Fruit fly (Drosophila melanogaster) whole organism, wandering third instar larva: ENCODE measurements around the gene CG3301.

Experiments
- CrebA ChIP-seq: fragments of 200-800 bp; sonication (Bioruptor generic); optimal IDR thresholded peaks from 2 replicates; lab custom pipeline; 2016; ENCODE audit warnings: missing biosample characterization, mild to moderate bottlenecking, missing genetic modification characterization, borderline replicate concordance
- HLH106 ChIP-seq: fragments of 200-800 bp; optimal IDR thresholded peaks from 3 replicates; lab custom pipeline; 2019; ENCODE audit warnings: missing biosample characterization, mild to moderate bottlenecking, missing genetic modification characterization, moderate library complexity
- Hr83 ChIP-seq: fragments of 200-300 bp; sonication (Bioruptor generic); optimal IDR thresholded peaks from 2 replicates; lab custom pipeline; 2016; ENCODE audit warnings: missing biosample characterization, mild to moderate bottlenecking, missing genetic modification characterization, moderate library complexity; ENCODE audit not compliant: poor library complexity, severe bottlenecking
- Jra ChIP-seq: sonication (Bioruptor generic); optimal IDR thresholded peaks from 2 replicates; lab custom pipeline; 2016; ENCODE audit warnings: missing biosample characterization, missing genetic modification characterization
- Mio ChIP-seq: sonication (Bioruptor generic); optimal IDR thresholded peaks from 2 replicates; lab custom pipeline; 2016; ENCODE audit warnings: missing biosample characterization, missing genetic modification characterization
- N ChIP-seq: fragments of >200 bp; optimal IDR thresholded peaks from 2 replicates; lab custom pipeline; 2018; ENCODE audit warnings: missing biosample characterization, missing external identifiers, missing genetic modification characterization
- OdsH ChIP-seq: fragments of 200-800 bp; sonication (Bioruptor generic); optimal IDR thresholded peaks from 2 replicates; lab custom pipeline; 2016; ENCODE audit warnings: missing biosample characterization, mild to moderate bottlenecking, missing genetic modification characterization
- Rel ChIP-seq, 2 experiments: fragments of 200-800 bp; sonication (Bioruptor generic) in 1 of 2; optimal IDR thresholded peaks; 2 replicates in 1 of 2; 3 replicates in 1 of 2; lab custom pipeline; 2016 to 2019; ENCODE audit warnings: mild to moderate bottlenecking in 2 of 2, missing biosample characterization in 2 of 2, missing genetic modification characterization in 2 of 2, moderate library complexity in 1 of 2
- Sp1 ChIP-seq: fragments of 200-800 bp; sonication (Bioruptor generic); optimal IDR thresholded peaks from 3 replicates; lab custom pipeline; 2019; ENCODE audit warnings: missing biosample characterization, mild to moderate bottlenecking, missing genetic modification characterization, moderate library complexity
- foxo ChIP-seq, 2 experiments: fragments of 200-800 bp; sonication (Bioruptor generic); optimal IDR thresholded peaks; 2 replicates in 1 of 2; 3 replicates in 1 of 2; lab custom pipeline; 2016 to 2017; ENCODE audit warnings: missing biosample characterization in 2 of 2, missing genetic modification characterization in 2 of 2
- jim ChIP-seq: fragments of 175-275, 200-325 bp; sonication (Bioruptor generic); optimal IDR thresholded peaks from 2 replicates; lab custom pipeline; 2016; ENCODE audit warnings: missing biosample characterization, mild to moderate bottlenecking, missing genetic modification characterization
- pan ChIP-seq: fragments of >200 bp; optimal IDR thresholded peaks from 2 replicates; lab custom pipeline; 2017
- psq ChIP-seq: fragments of 200-800 bp; sonication (Bioruptor generic); optimal IDR thresholded peaks from 3 replicates; lab custom pipeline; 2017; ENCODE audit warnings: missing biosample characterization, mild to moderate bottlenecking, missing genetic modification characterization, moderate library complexity
- tai ChIP-seq: sonication (Bioruptor generic); optimal IDR thresholded peaks from 2 replicates; lab custom pipeline; 2016; ENCODE audit warnings: missing biosample characterization, missing genetic modification characterization

CG3301 gene

dm6 chr3R:21241332-21241731 lies 34.7 kb downstream of the CG3301 start:
- TF ChIP-seq OdsH: no peak
- TF ChIP-seq foxo (GFP tag; optimal IDR thresholded peaks at IDR 0.05; lab: Kevin White, UChicago): no peak
- no peak for TF ChIP-seq Sp1 (GFP tag; lab: Kevin White, UChicago)
- no peak for TF ChIP-seq psq (GFP tag; lab: Kevin White, UChicago)
- TF ChIP-seq N: no peak
- no peak for TF ChIP-seq pan (lab: Kevin White, UChicago)
- TF ChIP-seq HLH106: no peak
- TF ChIP-seq Mio (GFP tag; lab: Kevin White, UChicago): no peak
- no peak for TF ChIP-seq jim (GFP tag; lab: Kevin White, UChicago)
- TF ChIP-seq Hr83 (GFP tag; lab: Kevin White, UChicago): no peak

dm6 chr3R:21237099-21237498 lies 39.0 kb downstream of the CG3301 start, which contains the start of gene e:
Gene e, minus strand, starts transcription at chr3R:21237177.
- no peak for TF ChIP-seq HLH106
- TF ChIP-seq Jra (GFP tag; lab: Kevin White, UChicago): no peak
- no peak for TF ChIP-seq tai
- no peak for TF ChIP-seq Rel (GFP tag; optimal IDR thresholded peaks at IDR 0.05; lab: Kevin White, UChicago)
- no peak for TF ChIP-seq Rel (tag; optimal IDR thresholded peaks at IDR 0.05; lab: Kevin White, UChicago)
- no peak for TF ChIP-seq CrebA (GFP tag; lab: Kevin White, UChicago)
- TF ChIP-seq, all 38 proteins: peak for 0
